Fruit fly (Drosophila melanogaster): ENCODE data around the gene CG31775.

The CG31775 gene

dm6 chr2L:14712245-14712644 lies 25.3 kb downstream of the CG31775 start, which contains the start of gene CG15282:
CG15282 (plus strand) TSS chr2L:14712471.
- no peak for TF ChIP-seq CTCF (optimal IDR thresholded peaks at IDR 0.05)
- TF ChIP-seq CG8478 (optimal IDR thresholded peaks at IDR 0.05): no peak

- TF ChIP-seq CTCF (optimal IDR thresholded peaks at IDR 0.05): peak; percentile 98 to 99
- TF ChIP-seq CG8478 (optimal IDR thresholded peaks at IDR 0.05): no peak
Observed at dm6 chr2L:14706194-14706593, 31.4 kb downstream of the CG31775 start.

- no peak for TF ChIP-seq CTCF (optimal IDR thresholded peaks at IDR 0.05)
- TF ChIP-seq CG8478 (optimal IDR thresholded peaks at IDR 0.05): no peak
Observed at dm6 chr2L:14701495-14701894, 36.1 kb downstream of the CG31775 start.

DNA sequence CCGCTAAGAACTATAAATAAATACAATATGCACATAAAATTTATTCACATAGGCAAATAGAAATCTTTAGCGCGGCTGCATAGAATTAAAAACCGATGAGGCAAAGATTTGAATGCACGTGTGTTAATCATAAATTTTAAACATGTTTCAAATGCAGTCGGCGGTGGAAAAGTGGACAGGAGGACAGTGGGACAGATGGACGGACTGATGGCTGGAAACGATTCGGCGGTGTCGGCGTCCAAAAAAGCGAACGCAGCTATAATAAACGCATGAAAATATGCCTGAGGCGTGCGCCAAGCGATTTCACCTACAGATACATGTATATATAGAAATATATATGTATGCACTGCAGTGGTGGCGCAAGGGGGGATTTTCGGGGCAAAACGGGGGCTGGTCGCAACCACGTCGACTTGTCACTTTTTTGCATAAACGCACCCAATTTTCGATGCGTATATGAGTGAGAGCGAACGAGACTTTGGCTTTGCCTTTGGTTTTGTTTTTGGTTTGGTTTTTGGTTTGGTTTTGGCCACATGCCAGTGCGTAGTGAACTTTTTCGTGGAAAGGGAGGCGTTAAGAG lies 38.0 kb downstream of the CG31775 start:
- TF ChIP-seq CTCF (optimal IDR thresholded peaks at IDR 0.05) (no peak), CG8478 (optimal IDR thresholded peaks at IDR 0.05) (no peak)

DNA sequence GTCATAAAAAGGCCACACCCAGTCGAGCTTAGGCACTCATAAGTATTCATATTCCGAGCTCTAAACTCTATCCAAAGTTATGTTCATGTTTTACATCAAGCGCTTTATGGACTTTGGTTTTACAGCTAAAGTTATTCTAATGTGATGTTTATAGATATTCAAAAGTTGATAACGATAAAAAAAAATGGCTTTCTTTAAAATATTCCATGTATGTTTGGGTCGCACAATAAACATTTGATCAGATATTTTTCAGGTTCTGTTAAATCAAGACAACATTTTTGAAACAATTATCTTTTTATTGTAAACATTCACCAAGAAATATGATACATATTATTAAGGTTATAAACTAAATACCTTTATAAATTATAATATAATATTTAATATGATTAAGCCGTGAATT lies 38.6 kb downstream of the CG31775 start:
- TF ChIP-seq CG8478 (optimal IDR thresholded peaks at IDR 0.05): no peak
- TF ChIP-seq CTCF (optimal IDR thresholded peaks at IDR 0.05): no peak

- TF ChIP-seq CG8478 (optimal IDR thresholded peaks at IDR 0.05) (no peak), CTCF (optimal IDR thresholded peaks at IDR 0.05) (no peak)
Observed at dm6 chr2L:14697938-14698337, 39.6 kb downstream of the CG31775 start.

DNA sequence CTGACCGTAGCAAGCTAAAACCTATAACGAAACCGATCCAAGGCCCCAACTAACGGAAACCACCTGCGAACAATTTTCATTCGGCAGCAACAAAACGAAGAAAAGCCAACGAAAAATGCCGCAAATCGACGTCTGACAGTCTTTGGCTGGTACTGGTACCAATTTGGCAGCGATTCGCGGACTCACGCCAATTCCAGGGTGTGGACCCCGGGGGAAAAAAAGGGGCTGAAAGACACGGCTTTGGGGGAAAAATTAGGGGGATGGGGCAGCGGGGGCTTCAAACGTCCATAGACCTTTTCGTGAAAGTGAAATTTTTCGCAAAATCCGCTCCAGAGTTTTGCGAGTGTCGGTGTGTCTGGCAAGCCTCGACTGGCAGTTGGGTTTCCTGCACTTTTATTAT lies 43.9 kb downstream of the CG31775 start:
- no peak for TF ChIP-seq CTCF (optimal IDR thresholded peaks at IDR 0.05)
- TF ChIP-seq CG8478 (optimal IDR thresholded peaks at IDR 0.05): no peak

DNA sequence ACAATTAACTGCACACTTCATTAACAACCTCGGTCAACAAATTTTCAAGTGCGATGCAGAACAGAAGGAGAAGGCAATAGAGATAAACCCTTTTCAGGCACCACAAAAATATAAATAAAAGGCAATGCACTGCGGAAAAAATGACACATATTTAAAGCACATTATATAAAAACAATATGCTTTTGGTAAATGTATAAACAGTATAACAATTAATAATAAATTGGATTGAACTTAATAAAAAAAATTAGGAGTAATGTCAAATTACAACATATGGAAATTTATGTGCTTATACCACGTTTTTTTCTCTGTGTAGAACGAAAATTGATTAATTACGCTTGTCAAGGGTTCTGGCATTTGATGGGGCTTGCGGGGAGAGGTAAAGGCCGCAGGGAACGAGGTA lies 46.8 kb downstream of the CG31775 start:
- TF ChIP-seq CG8478 (optimal IDR thresholded peaks at IDR 0.05): no peak

- TF ChIP-seq CG8478 (optimal IDR thresholded peaks at IDR 0.05) (no peak), CTCF (optimal IDR thresholded peaks at IDR 0.05) (no peak)
Observed at dm6 chr2L:14690285-14690684, 47.3 kb downstream of the CG31775 start.

DNA sequence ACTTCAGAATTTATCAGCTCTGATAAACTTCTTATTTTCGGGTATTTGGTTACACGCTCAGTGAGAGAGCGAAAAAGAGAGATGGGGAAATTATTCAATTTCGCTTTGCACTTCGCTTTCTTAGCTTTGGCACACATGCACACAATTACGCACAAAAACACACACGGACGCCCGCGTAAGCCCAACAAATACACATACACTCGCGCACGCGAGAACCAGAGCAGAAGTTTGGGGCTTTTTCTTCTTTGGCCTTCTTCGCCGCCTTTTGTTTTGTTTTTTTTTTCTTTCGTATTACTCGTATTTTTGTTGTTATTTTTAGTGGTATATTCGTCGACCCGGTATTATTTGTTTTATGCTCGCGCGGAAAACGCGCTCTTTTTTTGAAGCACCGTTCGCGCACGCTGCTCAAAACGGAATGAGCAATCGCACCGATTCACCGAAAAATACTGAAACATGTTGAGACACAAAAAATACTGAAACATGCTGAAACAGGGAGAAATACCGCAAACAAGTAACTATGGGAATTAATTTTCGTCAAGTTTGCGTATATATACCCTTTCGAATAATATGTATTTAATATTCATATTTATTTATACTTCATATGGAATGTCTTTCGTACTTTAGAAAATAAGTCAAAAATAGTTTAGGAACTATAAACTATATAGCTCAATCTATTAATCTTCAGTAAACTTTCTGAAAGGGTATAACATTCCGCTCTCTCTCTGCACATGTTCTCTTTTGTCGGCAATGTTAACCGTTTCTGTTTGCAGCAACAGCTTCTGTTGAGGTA lies 48.5 kb downstream of the CG31775 start, which contains the start of gene osp:
TSS of gene osp (minus strand) at position 419 of the 790 bp plus-strand sequence.
- no peak for TF ChIP-seq CG8478 (optimal IDR thresholded peaks at IDR 0.05)
- no peak for TF ChIP-seq CTCF (optimal IDR thresholded peaks at IDR 0.05)

dm6 chr2L:14688274-14688840 lies 49.2 kb downstream of the CG31775 start:
- TF ChIP-seq CTCF (optimal IDR thresholded peaks at IDR 0.05) (no peak), CG8478 (optimal IDR thresholded peaks at IDR 0.05) (no peak)

DNA sequence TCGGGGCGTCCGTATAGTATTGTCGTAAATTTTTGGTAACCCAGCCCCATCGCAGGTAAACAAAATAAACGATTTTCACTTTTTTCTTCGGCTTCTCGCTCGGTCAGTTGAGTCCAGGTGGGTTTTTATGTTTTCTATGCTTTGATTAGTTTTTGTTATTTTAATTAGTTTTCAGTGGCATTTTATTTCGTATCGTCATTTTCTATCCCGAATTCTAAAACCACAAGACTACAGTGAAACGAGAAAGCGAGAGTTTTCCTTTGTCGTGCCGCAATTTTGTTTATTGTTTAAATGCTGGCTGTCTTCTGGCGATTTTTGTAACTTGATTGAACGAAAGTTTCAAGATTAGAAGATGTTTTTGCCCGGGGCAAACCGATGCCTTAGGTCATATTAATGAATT lies 50.2 kb downstream of the CG31775 start:
- TF ChIP-seq CG8478 (optimal IDR thresholded peaks at IDR 0.05): no peak
- no peak for TF ChIP-seq CTCF (optimal IDR thresholded peaks at IDR 0.05)
